Fruit fly (Drosophila melanogaster): ENCODE data around the gene RpL3.

RpL3 gene

DNA sequence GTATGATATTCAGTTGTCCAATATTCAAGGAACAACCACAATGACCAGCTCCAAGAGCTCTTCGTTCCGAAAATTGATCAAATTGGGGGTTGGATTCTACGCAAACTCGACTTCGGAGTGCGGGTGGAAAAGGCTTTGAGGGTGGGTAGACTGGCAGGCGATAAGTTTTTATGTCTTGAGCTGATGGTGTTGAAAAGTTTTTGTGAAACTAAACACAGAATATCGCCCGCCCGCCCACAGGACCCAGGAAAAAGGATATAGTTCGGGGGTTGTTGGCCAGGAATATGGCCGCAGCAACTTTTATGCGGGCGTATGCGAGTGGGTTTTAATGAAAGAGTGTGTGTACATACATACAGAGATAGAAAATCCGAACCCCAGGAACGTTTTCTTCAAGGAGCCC is 41.9 kb downstream of the RpL3 start:
- TF ChIP-seq CG42726 (GFP tag; IDR thresholded peaks at IDR 0.05; ENCODE audit: partially characterized antibody) (no peak), ERR (GFP tag; optimal IDR thresholded peaks at IDR 0.05) (no peak), amos (GFP tag; IDR thresholded peaks at IDR 0.05; ENCODE audit: partially characterized antibody) (no peak), gfzf (GFP tag; optimal IDR thresholded peaks at IDR 0.05) (no peak), CG15601 (tag; optimal IDR thresholded peaks at IDR 0.05) (no peak), fd64A (GFP tag; optimal IDR thresholded peaks at IDR 0.05) (no peak), seq (GFP tag; IDR thresholded peaks at IDR 0.05) (peak; percentile 71; the same call in 1 of the 2 replicates), Atf6 (GFP tag; IDR thresholded peaks at IDR 0.05) (no peak), bsh (GFP tag; optimal IDR thresholded peaks at IDR 0.05) (no peak), CG6654 (GFP tag; optimal IDR thresholded peaks at IDR 0.05) (no peak), CG14965 (GFP tag; optimal IDR thresholded peaks at IDR 0.05; ENCODE audit: borderline replicate concordance) (no peak), CG5245 (GFP tag; optimal IDR thresholded peaks at IDR 0.05) (no peak), CG9932 (GFP tag; IDR thresholded peaks at IDR 0.05) (no peak), CG8290 (GFP tag; optimal IDR thresholded peaks at IDR 0.05) (no peak), CG8290 (tag; optimal IDR thresholded peaks at IDR 0.05) (no peak), CG15514 (GFP tag; optimal IDR thresholded peaks at IDR 0.05) (no peak), Nf-YC (tag; optimal IDR thresholded peaks at IDR 0.05) (peak; percentile 66), CG11696 (GFP tag; IDR thresholded peaks at IDR 0.05) (no peak), CG16779 (GFP tag; IDR thresholded peaks at IDR 0.05) (no peak), CG7271 (tag; optimal IDR thresholded peaks at IDR 0.05) (no peak), sens (GFP tag) (peak; percentile 38), dimm (GFP tag; IDR thresholded peaks at IDR 0.05) (no peak), PHDP (tag; optimal IDR thresholded peaks at IDR 0.05) (no peak), wor (GFP tag; IDR thresholded peaks at IDR 0.05) (no peak), CG33557 (GFP tag; optimal IDR thresholded peaks at IDR 0.05) (no peak), CG7745 (tag; optimal IDR thresholded peaks at IDR 0.05) (no peak), Dad (GFP tag; optimal IDR thresholded peaks at IDR 0.05) (no peak), CG7928 (GFP tag; optimal IDR thresholded peaks at IDR 0.05) (no peak), br (optimal IDR thresholded peaks at IDR 0.05) (no peak), pros (GFP tag; optimal IDR thresholded peaks at IDR 0.05) (peak; percentile 30), ewg (GFP tag; optimal IDR thresholded peaks at IDR 0.05) (peak; percentile 35), CG16813 (GFP tag; IDR thresholded peaks at IDR 0.05; ENCODE audit: partially characterized antibody) (no peak), CG4854 (GFP tag; optimal IDR thresholded peaks at IDR 0.05) (no peak), CG13624 (GFP tag; optimal IDR thresholded peaks at IDR 0.05) (no peak), Nf-YB (GFP tag; optimal IDR thresholded peaks at IDR 0.05) (peak; percentile 65)

DNA sequence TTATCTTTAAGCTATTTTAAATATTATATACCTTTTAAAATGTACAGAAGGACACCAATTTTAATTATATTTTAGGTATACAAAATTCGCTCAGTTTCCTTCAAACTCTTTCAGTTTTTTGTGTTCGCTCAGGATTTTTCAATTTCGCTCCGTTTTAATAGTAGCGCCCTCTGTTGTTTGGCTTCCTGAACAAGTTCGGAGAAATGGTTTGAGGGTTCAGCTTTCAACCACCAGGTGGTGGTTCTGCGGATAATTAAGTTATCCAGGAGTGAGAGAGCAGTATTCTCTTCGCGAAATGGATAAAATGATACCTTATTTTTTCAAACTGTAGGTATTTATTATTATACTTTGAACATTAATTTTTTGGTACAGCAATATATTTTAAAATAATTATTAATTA is 47.3 kb downstream of the RpL3 start:
- TF ChIP-seq CG6683 (GFP tag; optimal IDR thresholded peaks at IDR 0.05) (no peak), Mrtf (GFP tag; IDR thresholded peaks at IDR 0.05) (no peak; the same call in 2 of the 3 replicates), H15 (GFP tag; IDR thresholded peaks at IDR 0.05) (peak; percentile 60), CG11504 (tag; optimal IDR thresholded peaks at IDR 0.05) (no peak), fd96Cb (tag; optimal IDR thresholded peaks at IDR 0.05) (peak; percentile 42), gro (GFP tag; optimal IDR thresholded peaks at IDR 0.05) (no peak), Scr (GFP tag; IDR thresholded peaks at IDR 0.05; ENCODE audit: partially characterized antibody) (no peak), CG7271 (tag; optimal IDR thresholded peaks at IDR 0.05) (peak; percentile 88), ind (GFP tag; optimal IDR thresholded peaks at IDR 0.05) (peak; percentile 61), Poxn (GFP tag; IDR thresholded peaks at IDR 0.05) (no peak), CG12391 (tag; optimal IDR thresholded peaks at IDR 0.05) (no peak), grau (tag; optimal IDR thresholded peaks at IDR 0.05) (no peak), gce (GFP tag; IDR thresholded peaks at IDR 0.05) (no peak), tna (GFP tag; IDR thresholded peaks at IDR 0.05; ENCODE audit: partially characterized antibody) (no peak), pfk (GFP tag; optimal IDR thresholded peaks at IDR 0.05) (peak; percentile 59), CG10366 (GFP tag; IDR thresholded peaks at IDR 0.05) (peak; percentile 29; the same call in 1 of the 2 replicates), Atf6 (GFP tag; IDR thresholded peaks at IDR 0.05) (no peak), so (GFP tag; IDR thresholded peaks at IDR 0.05) (0 out of 3 replicates have a peak, but pooled peaks have one; percentile 13), CG15269 (tag; optimal IDR thresholded peaks at IDR 0.05) (no peak), kni (GFP tag; optimal IDR thresholded peaks at IDR 0.05) (no peak)
